Worm (Caenorhabditis elegans) whole organism, L4 larva: ENCODE measurements around the gene trpl-5.

Experiments
- D1046.2 ChIP-seq: fragments of 200-800 bp; sonication (Bioruptor generic); IDR thresholded peaks from 2 replicates; pipeline ENCODE4 v1.3.6; 2022; ENCODE audit warnings: missing genetic modification characterization, missing compliant biosample characterization
- F49E8.2 ChIP-seq: sonication (generic microtip); optimal IDR thresholded peaks from 2 replicates; lab custom pipeline; 2016; ENCODE audit warnings: missing compliant biosample characterization, mild to moderate bottlenecking, missing genetic modification characterization, borderline replicate concordance
- aha-1 ChIP-seq: fragments of 150-350 bp; peaks from one replicate; lab custom pipeline; 2014; ENCODE audit warnings: missing biosample characterization, missing genetic modification characterization
- attf-4 ChIP-seq: sonication (generic microtip); optimal IDR thresholded peaks from 3 replicates; lab custom pipeline; 2017; ENCODE audit warnings: missing biosample characterization, missing genetic modification characterization
- ceh-20 ChIP-seq: fragments of 200-800 bp; sonication (Bioruptor generic); IDR thresholded peaks from 2 replicates; pipeline ENCODE4 v1.3.6; 2022; ENCODE audit warnings: missing genetic modification reagents, missing genetic modification characterization, missing compliant biosample characterization
- ceh-28 ChIP-seq: fragments of 150-350 bp; optimal IDR thresholded peaks from 2 replicates; lab custom pipeline; 2014; ENCODE audit warnings: missing biosample characterization, missing genetic modification reagents, missing genetic modification characterization
- ceh-32 ChIP-seq: sonication (generic microtip); optimal IDR thresholded peaks from 2 replicates; lab custom pipeline; 2016; ENCODE audit warnings: mild to moderate bottlenecking, missing genetic modification characterization, missing compliant biosample characterization; ENCODE audit not compliant: poor library complexity
- daf-19 ChIP-seq: fragments of 200-800 bp; sonication (Bioruptor generic); conservative IDR thresholded peaks from 2 replicates; pipeline ENCODE4 v1.3.6; 2022; ENCODE audit warnings: missing genetic modification characterization, missing compliant biosample characterization
- dmd-6 ChIP-seq: fragments of 200-800 bp; sonication (Bioruptor generic); IDR thresholded peaks from 2 replicates; pipeline ENCODE4 v1.3.6; 2022; ENCODE audit warnings: missing genetic modification reagents, missing genetic modification characterization, missing compliant biosample characterization
- dpl-1 ChIP-seq: fragments of 150-350 bp; optimal IDR thresholded peaks from 2 replicates; lab custom pipeline; 2014; ENCODE audit warnings: missing biosample characterization, missing genetic modification reagents, missing genetic modification characterization
- duxl-1 ChIP-seq: sonication (generic microtip); optimal IDR thresholded peaks from 2 replicates; lab custom pipeline; 2016; ENCODE audit warnings: mild to moderate bottlenecking, missing genetic modification characterization, moderate library complexity, missing compliant biosample characterization; ENCODE audit not compliant: poor library complexity
- fkh-10 ChIP-seq: fragments of 150-350 bp; optimal IDR thresholded peaks from 2 replicates; lab custom pipeline; 2014; ENCODE audit warnings: missing biosample characterization, missing genetic modification reagents, missing genetic modification characterization
- fos-1 ChIP-seq: fragments of 150-350 bp; optimal IDR thresholded peaks from 2 replicates; lab custom pipeline; 2014; ENCODE audit warnings: missing biosample characterization, missing genetic modification characterization
- gei-8 ChIP-seq: fragments of 200-800 bp; sonication (Bioruptor generic); optimal IDR thresholded peaks from 2 replicates; lab custom pipeline; 2018; ENCODE audit warnings: mild to moderate bottlenecking, missing genetic modification characterization, missing compliant biosample characterization
- hmg-1.1 ChIP-seq: fragments of 200-800 bp; sonication (Bioruptor generic); IDR thresholded peaks from 2 replicates; pipeline ENCODE4 v1.3.6; 2022; ENCODE audit warnings: missing genetic modification reagents, missing genetic modification characterization, missing compliant biosample characterization
- lim-7 ChIP-seq: fragments of 200-800 bp; sonication (Bioruptor generic); IDR thresholded peaks from 2 replicates; pipeline ENCODE4 v1.3.6; 2022; ENCODE audit warnings: missing genetic modification characterization, missing compliant biosample characterization
- lin-1 ChIP-seq: fragments of 200-800 bp; sonication (Bioruptor generic); IDR thresholded peaks from 2 replicates; pipeline ENCODE4 v1.3.6; 2022; ENCODE audit warnings: missing genetic modification reagents, missing genetic modification characterization, missing compliant biosample characterization
- lin-13 ChIP-seq: fragments of 150-350 bp; optimal IDR thresholded peaks from 2 replicates; lab custom pipeline; 2014; ENCODE audit warnings: missing biosample characterization, missing genetic modification reagents, missing genetic modification characterization
- lin-38 ChIP-seq: fragments of 200-800 bp; sonication (Bioruptor generic); IDR thresholded peaks from 2 replicates; pipeline ENCODE4 v1.3.6; 2022; ENCODE audit warnings: missing genetic modification reagents, missing genetic modification characterization, missing compliant biosample characterization
- lsy-2 ChIP-seq, 2 experiments: fragments of 150-350 bp in 1 of 2; sonication (generic microtip) in 1 of 2; optimal IDR thresholded peaks; 2 replicates each; lab custom pipeline; 2014 to 2017; ENCODE audit warnings: missing biosample characterization in 2 of 2, missing genetic modification characterization in 2 of 2
- madf-5 ChIP-seq, 2 experiments: fragments of 200-800 bp; sonication (Bioruptor generic); IDR thresholded peaks; 2 replicates each; pipeline ENCODE4 v1.3.6; 2022; ENCODE audit warnings: missing compliant biosample characterization in 2 of 2, missing genetic modification characterization in 2 of 2
- mes-2 ChIP-seq: sonication (generic microtip); optimal IDR thresholded peaks from 2 replicates; lab custom pipeline; 2016; ENCODE audit warnings: missing genotype, mild to moderate bottlenecking, missing genetic modification characterization, missing compliant biosample characterization; ENCODE audit not compliant: poor library complexity, severe bottlenecking
- mxl-2 ChIP-seq: fragments of 200-800 bp; sonication (Bioruptor generic); conservative IDR thresholded peaks from 2 replicates; pipeline ENCODE4 v1.3.6; 2022; ENCODE audit warnings: missing genetic modification reagents, missing genetic modification characterization, missing compliant biosample characterization
- mxl-3 ChIP-seq: fragments of 200-800 bp; sonication (Bioruptor generic); optimal IDR thresholded peaks from 2 replicates; lab custom pipeline; 2018; ENCODE audit warnings: mild to moderate bottlenecking, missing genetic modification characterization, missing compliant biosample characterization
- nhr-11 ChIP-seq: fragments of 150-350 bp; optimal IDR thresholded peaks from 2 replicates; lab custom pipeline; 2014; ENCODE audit warnings: missing biosample characterization, missing genetic modification characterization
- nhr-28 ChIP-seq: fragments of 150-350 bp; optimal IDR thresholded peaks from 2 replicates; lab custom pipeline; 2014; ENCODE audit warnings: missing biosample characterization, missing genetic modification characterization
- nhr-41 ChIP-seq: fragments of 200-800 bp; sonication (Bioruptor generic); IDR thresholded peaks from 2 replicates; pipeline ENCODE4 v1.3.6; 2022; ENCODE audit warnings: missing genetic modification reagents, missing genetic modification characterization, missing compliant biosample characterization
- nhr-42 ChIP-seq: fragments of 200-800 bp; sonication (Bioruptor generic); IDR thresholded peaks from 2 replicates; pipeline ENCODE4 v1.3.6; 2022; ENCODE audit warnings: missing genetic modification characterization, missing compliant biosample characterization
- nhr-6 ChIP-seq: fragments of 150-350 bp; optimal IDR thresholded peaks from 2 replicates; lab custom pipeline; 2014; ENCODE audit warnings: missing biosample characterization, missing genetic modification characterization
- saeg-2 ChIP-seq: fragments of 200-800 bp; sonication (Bioruptor generic); IDR thresholded peaks from 2 replicates; pipeline ENCODE4 v1.3.6; 2022; ENCODE audit warnings: missing genetic modification reagents, missing genetic modification characterization, missing compliant biosample characterization
- sdz-12 ChIP-seq: fragments of 200-800 bp; sonication (Bioruptor generic); optimal IDR thresholded peaks from 2 replicates; lab custom pipeline; 2018; ENCODE audit warnings: mild to moderate bottlenecking, missing genetic modification characterization, missing compliant biosample characterization
- set-16 ChIP-seq: fragments of 200-800 bp; sonication (Bioruptor generic); IDR thresholded peaks from 2 replicates; pipeline ENCODE4 v1.3.6; 2022; ENCODE audit warnings: missing genetic modification reagents, missing genetic modification characterization, missing compliant biosample characterization
- skn-1 ChIP-seq: fragments of 150-350 bp; optimal IDR thresholded peaks from 2 replicates; lab custom pipeline; 2014; ENCODE audit warnings: missing biosample characterization, missing genetic modification characterization
- snpc-4 ChIP-seq: fragments of 150-350 bp; optimal IDR thresholded peaks from 2 replicates; lab custom pipeline; 2014; ENCODE audit warnings: missing biosample characterization, missing genetic modification characterization
- tra-1 ChIP-seq: fragments of 200-800 bp; sonication (Bioruptor generic); IDR thresholded peaks from 2 replicates; pipeline ENCODE4 v1.3.6; 2022; ENCODE audit warnings: missing genetic modification reagents, missing genetic modification characterization, missing compliant biosample characterization
- unc-130 ChIP-seq: sonication (generic microtip); optimal IDR thresholded peaks from 2 replicates; lab custom pipeline; 2016; ENCODE audit warnings: missing genetic modification reagents, missing genetic modification characterization, missing compliant biosample characterization
- zag-1 ChIP-seq: fragments of 150-350 bp; optimal IDR thresholded peaks from 2 replicates; lab custom pipeline; 2014; ENCODE audit warnings: missing biosample characterization, missing genetic modification characterization
- zip-11 ChIP-seq: fragments of 200-800 bp; sonication (Bioruptor generic); IDR thresholded peaks from 2 replicates; pipeline ENCODE4 v1.3.6; 2022; ENCODE audit warnings: missing genetic modification characterization, missing compliant biosample characterization

trpl-5 gene

ce11 chrII:2058985-2059384, 31.5 kb downstream of the trpl-5 start, which contains the start of gene F07E5.5:
Gene F07E5.5, minus strand, starts transcription at chrII:2059070.
- no peak for TF ChIP-seq sdz-12 (GFP tag; lab: Kevin White, UChicago)
- TF ChIP-seq lsy-2 (tag; optimal IDR thresholded peaks at IDR 0.05; lab: Kevin White, UChicago): peak; percentile 74 to 97
- TF ChIP-seq fos-1: no peak
- TF ChIP-seq madf-5 (GFP tag; IDR thresholded peaks at IDR 0.05; lab: Robert Waterston, UW): no peak
- no peak for TF ChIP-seq zag-1 (tag; lab: Kevin White, UChicago)
- TF ChIP-seq mxl-2: no peak
- TF ChIP-seq ceh-20 (GFP tag; lab: Robert Waterston, UW): no peak
- TF ChIP-seq D1046.2 (GFP tag; lab: Robert Waterston, UW): no peak
- TF ChIP-seq mes-2 (tag; lab: Kevin White, UChicago): peak; percentile 81
- TF ChIP-seq unc-130 (GFP tag; lab: Kevin White, UChicago): no peak
- TF ChIP-seq hmg-1.1 (GFP tag; lab: Robert Waterston, UW): peak; percentile 27; the same call in 1 of the 2 replicates
- no peak for TF ChIP-seq nhr-41 (GFP tag; lab: Robert Waterston, UW)
- no peak for TF ChIP-seq ceh-32
- peak; percentile 45 for TF ChIP-seq lin-13 (GFP tag; lab: Kevin White, UChicago)
- TF ChIP-seq lin-38 (GFP tag; lab: Robert Waterston, UW): peak; percentile 69
- peak; percentile 24; the same call in 1 of the 2 replicates for TF ChIP-seq dmd-6 (GFP tag; lab: Robert Waterston, UW)
- TF ChIP-seq tra-1: no peak
- TF ChIP-seq mxl-3 (GFP tag; lab: Kevin White, UChicago): no peak
- TF ChIP-seq skn-1 (tag; lab: Kevin White, UChicago): no peak
- TF ChIP-seq fkh-10 (GFP tag; lab: Kevin White, UChicago): peak; percentile 13
- TF ChIP-seq ceh-28 (tag; lab: Kevin White, UChicago): no peak
- no peak for TF ChIP-seq duxl-1
- peak; percentile 64 for TF ChIP-seq dpl-1 (GFP tag; lab: Kevin White, UChicago)
- no peak for TF ChIP-seq lin-1 (GFP tag; lab: Robert Waterston, UW)
- peak; percentile 48 for TF ChIP-seq nhr-28 (tag; lab: Kevin White, UChicago)
- peak; percentile 69 for TF ChIP-seq nhr-11 (tag; lab: Kevin White, UChicago)

ce11 chrII:2051372-2051771, 39.1 kb downstream of the trpl-5 start, which contains the start of gene fbxb-35:
Gene fbxb-35, plus strand, starts transcription at chrII:2051672.
- TF ChIP-seq ceh-20 (GFP tag; lab: Robert Waterston, UW) (no peak), nhr-6 (tag; lab: Kevin White, UChicago) (no peak), tra-1 (no peak), aha-1 (tag; lab: Kevin White, UChicago) (no peak), gei-8 (GFP tag; lab: Kevin White, UChicago) (no peak), daf-19 (GFP tag; lab: Robert Waterston, UW) (no peak), lin-38 (GFP tag; lab: Robert Waterston, UW) (no peak), fos-1 (no peak), snpc-4 (tag; lab: Kevin White, UChicago) (no peak), skn-1 (tag; lab: Kevin White, UChicago) (no peak), nhr-42 (GFP tag; lab: Robert Waterston, UW) (no peak), F49E8.2 (no peak), attf-4 (tag; lab: Kevin White, UChicago) (no peak), saeg-2 (GFP tag; lab: Robert Waterston, UW) (no peak), lim-7 (no peak), unc-130 (GFP tag; lab: Kevin White, UChicago) (no peak), zip-11 (GFP tag; lab: Robert Waterston, UW) (no peak), fkh-10 (GFP tag; lab: Kevin White, UChicago) (no peak)

ce11 chrII:2046556-2046955, 43.9 kb downstream of the trpl-5 start, which contains the start of gene math-1:
Gene math-1, minus strand, starts transcription at chrII:2046656.
- peak; percentile 51; the same call in 1 of the 2 replicates for TF ChIP-seq set-16 (GFP tag; lab: Robert Waterston, UW)
- TF ChIP-seq, all 104 proteins: peak for 1; not testable (repeated sequence) for 103
